Worm (Caenorhabditis elegans) whole organism, L4 larva: ENCODE results near the gene pals-29.
A peak's percentile ranks its signal among the peaks of the same experiment; 100 is the strongest.

ENCODE experiments used
- F37D6.2 ChIP-seq: sonication (generic microtip); optimal IDR thresholded peaks from 2 replicates; lab custom pipeline; 2016; ENCODE audit warnings: mild to moderate bottlenecking, missing genetic modification characterization, missing compliant biosample characterization
- F49E8.2 ChIP-seq: sonication (generic microtip); optimal IDR thresholded peaks from 2 replicates; lab custom pipeline; 2016; ENCODE audit warnings: missing compliant biosample characterization, mild to moderate bottlenecking, missing genetic modification characterization, borderline replicate concordance
- T20F7.1 ChIP-seq: fragments of 200-800 bp; sonication (Bioruptor generic); optimal IDR thresholded peaks from 2 replicates; lab custom pipeline; 2018; ENCODE audit warnings: mild to moderate bottlenecking, missing genetic modification characterization, missing compliant biosample characterization
- Y48G9A.11 ChIP-seq: fragments of 200-800 bp; sonication (Bioruptor generic); IDR thresholded peaks from 2 replicates; pipeline ENCODE4 v1.3.6; 2022; ENCODE audit warnings: missing genetic modification reagents, missing genetic modification characterization, missing compliant biosample characterization
- ZK337.2 ChIP-seq: fragments of 200-800 bp; sonication (Bioruptor generic); IDR thresholded peaks from 2 replicates; pipeline ENCODE4 v1.3.6; 2022; ENCODE audit warnings: missing genetic modification reagents, missing genetic modification characterization, missing compliant biosample characterization
- aly-2 ChIP-seq: sonication (generic microtip); optimal IDR thresholded peaks from 2 replicates; lab custom pipeline; 2018; ENCODE audit warnings: missing biosample characterization, missing genetic modification characterization
- arid-1 ChIP-seq: fragments of 200-800 bp; sonication (Bioruptor generic); conservative IDR thresholded peaks from 2 replicates; pipeline ENCODE4 v1.3.6; 2022; ENCODE audit warnings: missing genetic modification reagents, missing genetic modification characterization, missing compliant biosample characterization
- ceh-44 ChIP-seq: fragments of 200-800 bp; sonication (Bioruptor generic); IDR thresholded peaks from 2 replicates; pipeline ENCODE4 v1.3.6; 2022; ENCODE audit warnings: missing genetic modification reagents, missing genetic modification characterization, missing compliant biosample characterization
- ceh-82 ChIP-seq: sonication (generic microtip); optimal IDR thresholded peaks from 2 replicates; lab custom pipeline; 2017; ENCODE audit warnings: missing biosample characterization, missing genetic modification characterization
- ctbp-1 ChIP-seq: fragments of 200-800 bp; sonication (Bioruptor generic); IDR thresholded peaks from 2 replicates; pipeline ENCODE4 v1.3.6; 2022; ENCODE audit warnings: missing genetic modification reagents, missing genetic modification characterization, missing compliant biosample characterization
- daf-16 ChIP-seq, 3 experiments: sonication (generic microtip); optimal IDR thresholded peaks; 2 replicates each; lab custom pipeline; 2016 to 2017; ENCODE audit warnings: missing genetic modification characterization in 3 of 3, missing genetic modification reagents in 3 of 3, mild to moderate bottlenecking in 2 of 3, missing compliant biosample characterization in 2 of 3, missing biosample characterization in 1 of 3, moderate library complexity in 1 of 3
- daf-19 ChIP-seq: fragments of 200-800 bp; sonication (Bioruptor generic); conservative IDR thresholded peaks from 2 replicates; pipeline ENCODE4 v1.3.6; 2022; ENCODE audit warnings: missing genetic modification characterization, missing compliant biosample characterization
- daf-8 ChIP-seq: fragments of 200-800 bp; sonication (Bioruptor generic); IDR thresholded peaks from 2 replicates; pipeline ENCODE4 v1.3.6; 2022; ENCODE audit warnings: missing genetic modification characterization, missing compliant biosample characterization
- dpl-1 ChIP-seq: fragments of 150-350 bp; optimal IDR thresholded peaks from 2 replicates; lab custom pipeline; 2014; ENCODE audit warnings: missing biosample characterization, missing genetic modification reagents, missing genetic modification characterization
- dve-1 ChIP-seq: sonication (generic microtip); optimal IDR thresholded peaks from 2 replicates; lab custom pipeline; 2017; ENCODE audit warnings: antibody characterized with exemption, mild to moderate bottlenecking, missing genetic modification characterization, missing compliant biosample characterization; ENCODE audit not compliant: insufficient read depth
- gei-8 ChIP-seq: fragments of 200-800 bp; sonication (Bioruptor generic); optimal IDR thresholded peaks from 2 replicates; lab custom pipeline; 2018; ENCODE audit warnings: mild to moderate bottlenecking, missing genetic modification characterization, missing compliant biosample characterization
- lin-1 ChIP-seq: fragments of 200-800 bp; sonication (Bioruptor generic); IDR thresholded peaks from 2 replicates; pipeline ENCODE4 v1.3.6; 2022; ENCODE audit warnings: missing genetic modification reagents, missing genetic modification characterization, missing compliant biosample characterization
- lin-38 ChIP-seq: fragments of 200-800 bp; sonication (Bioruptor generic); IDR thresholded peaks from 2 replicates; pipeline ENCODE4 v1.3.6; 2022; ENCODE audit warnings: missing genetic modification reagents, missing genetic modification characterization, missing compliant biosample characterization
- madf-5 ChIP-seq, 2 experiments: fragments of 200-800 bp; sonication (Bioruptor generic); IDR thresholded peaks; 2 replicates each; pipeline ENCODE4 v1.3.6; 2022; ENCODE audit warnings: missing compliant biosample characterization in 2 of 2, missing genetic modification characterization in 2 of 2
- madf-9 ChIP-seq: fragments of 200-800 bp; sonication (Bioruptor generic); conservative IDR thresholded peaks from 2 replicates; pipeline ENCODE4 v1.3.6; 2022; ENCODE audit warnings: missing genetic modification reagents, missing genetic modification characterization, missing compliant biosample characterization
- mep-1 ChIP-seq: fragments of 150-350 bp; sonication (generic microtip); optimal IDR thresholded peaks from 3 replicates; lab custom pipeline; 2014; ENCODE audit warnings: missing biosample characterization, missing genetic modification characterization
- mxl-2 ChIP-seq: fragments of 200-800 bp; sonication (Bioruptor generic); conservative IDR thresholded peaks from 2 replicates; pipeline ENCODE4 v1.3.6; 2022; ENCODE audit warnings: missing genetic modification reagents, missing genetic modification characterization, missing compliant biosample characterization
- mxl-3 ChIP-seq: fragments of 200-800 bp; sonication (Bioruptor generic); optimal IDR thresholded peaks from 2 replicates; lab custom pipeline; 2018; ENCODE audit warnings: mild to moderate bottlenecking, missing genetic modification characterization, missing compliant biosample characterization
- nhr-11 ChIP-seq: fragments of 150-350 bp; optimal IDR thresholded peaks from 2 replicates; lab custom pipeline; 2014; ENCODE audit warnings: missing biosample characterization, missing genetic modification characterization
- nhr-111 ChIP-seq: fragments of 200-800 bp; sonication (Bioruptor generic); optimal IDR thresholded peaks from 2 replicates; lab custom pipeline; 2018; ENCODE audit warnings: mild to moderate bottlenecking, missing genetic modification characterization, missing compliant biosample characterization
- nhr-237 ChIP-seq: sonication (generic microtip); optimal IDR thresholded peaks from 2 replicates; lab custom pipeline; 2017; ENCODE audit warnings: missing biosample characterization, missing genetic modification characterization
- nhr-28 ChIP-seq: fragments of 150-350 bp; optimal IDR thresholded peaks from 2 replicates; lab custom pipeline; 2014; ENCODE audit warnings: missing biosample characterization, missing genetic modification characterization
- nhr-48 ChIP-seq: sonication (generic microtip); optimal IDR thresholded peaks from 2 replicates; lab custom pipeline; 2016; ENCODE audit warnings: mild to moderate bottlenecking, missing genetic modification characterization, missing compliant biosample characterization
- nhr-6 ChIP-seq: fragments of 150-350 bp; optimal IDR thresholded peaks from 2 replicates; lab custom pipeline; 2014; ENCODE audit warnings: missing biosample characterization, missing genetic modification characterization
- pha-4 ChIP-seq, 2 experiments: fragments of 150-350 bp in 1 of 2; fragments of 200-800 bp in 1 of 2; sonication (Bioruptor generic) in 1 of 2; IDR thresholded peaks in 1 of 2; optimal IDR thresholded peaks in 1 of 2; 2 replicates each; pipeline versions ENCODE4 v1.3.6 to Lab custom; 2014 to 2022; ENCODE audit warnings: missing genetic modification characterization in 2 of 2, missing genetic modification reagents in 2 of 2, missing biosample characterization in 1 of 2, missing compliant biosample characterization in 1 of 2
- php-3 ChIP-seq: fragments of 200-800 bp; sonication (Bioruptor generic); IDR thresholded peaks from 2 replicates; pipeline ENCODE4 v1.3.6; 2022; ENCODE audit warnings: missing genetic modification reagents, missing genetic modification characterization, missing compliant biosample characterization
- rbr-2 ChIP-seq: sonication (generic microtip); optimal IDR thresholded peaks from 2 replicates; lab custom pipeline; 2016; ENCODE audit warnings: missing genotype, missing genetic modification characterization, missing compliant biosample characterization
- skn-1 ChIP-seq: fragments of 150-350 bp; optimal IDR thresholded peaks from 2 replicates; lab custom pipeline; 2014; ENCODE audit warnings: missing biosample characterization, missing genetic modification characterization
- snpc-1.2 ChIP-seq: fragments of 200-800 bp; sonication (Bioruptor generic); IDR thresholded peaks from 2 replicates; pipeline ENCODE4 v1.3.6; 2022; ENCODE audit warnings: missing genetic modification reagents, missing genetic modification characterization, missing compliant biosample characterization
- spr-1 ChIP-seq: sonication (generic microtip); optimal IDR thresholded peaks from 2 replicates; lab custom pipeline; 2016; ENCODE audit warnings: mild to moderate bottlenecking, missing genetic modification characterization, missing compliant biosample characterization
- spr-3 ChIP-seq: fragments of 200-800 bp; sonication (Bioruptor generic); optimal IDR thresholded peaks from 2 replicates; lab custom pipeline; 2018; ENCODE audit warnings: mild to moderate bottlenecking, missing genetic modification characterization, missing compliant biosample characterization
- tra-1 ChIP-seq: fragments of 200-800 bp; sonication (Bioruptor generic); IDR thresholded peaks from 2 replicates; pipeline ENCODE4 v1.3.6; 2022; ENCODE audit warnings: missing genetic modification reagents, missing genetic modification characterization, missing compliant biosample characterization
- unc-130 ChIP-seq: sonication (generic microtip); optimal IDR thresholded peaks from 2 replicates; lab custom pipeline; 2016; ENCODE audit warnings: missing genetic modification reagents, missing genetic modification characterization, missing compliant biosample characterization
- unc-39 ChIP-seq: sonication (generic microtip); optimal IDR thresholded peaks from 2 replicates; lab custom pipeline; 2017; ENCODE audit warnings: missing biosample characterization, missing genetic modification characterization
- vab-7 ChIP-seq: fragments of 200-800 bp; sonication (Bioruptor generic); IDR thresholded peaks from 2 replicates; pipeline ENCODE4 v1.3.6; 2022; ENCODE audit warnings: missing genetic modification reagents, missing genetic modification characterization, missing compliant biosample characterization
- zfp-3 ChIP-seq: fragments of 200-800 bp; sonication (Bioruptor generic); conservative IDR thresholded peaks from 2 replicates; pipeline ENCODE4 v1.3.6; 2022; ENCODE audit warnings: missing genetic modification reagents, missing genetic modification characterization, missing compliant biosample characterization
- zip-2 ChIP-seq: fragments of 150-350 bp; optimal IDR thresholded peaks from 2 replicates; lab custom pipeline; 2014; ENCODE audit warnings: missing biosample characterization, missing genetic modification characterization
- ztf-7 ChIP-seq: fragments of 150-350 bp; optimal IDR thresholded peaks from 2 replicates; lab custom pipeline; 2014; ENCODE audit warnings: missing biosample characterization, missing genetic modification characterization

Gene pals-29

ce11 chrIV:14576471-14576870 is 34.1 kb upstream of the pals-29 start (continued):
- no peak for TF ChIP-seq dpl-1 (GFP tag; lab: Kevin White, UChicago)
- peak; percentile 71 for TF ChIP-seq nhr-111 (GFP tag; lab: Kevin White, UChicago)
- TF ChIP-seq unc-130, result peak; percentile 42
- TF ChIP-seq dve-1 (tag; lab: Kevin White, UChicago), result peak; percentile 64
- no peak for TF ChIP-seq ctbp-1 (GFP tag; lab: Robert Waterston, UW)
- peak; percentile 59 for TF ChIP-seq arid-1
- TF ChIP-seq daf-16 (GFP tag; optimal IDR thresholded peaks at IDR 0.05; lab: Kevin White, UChicago), result peak in 1 of 2 experiments; percentile 70
- no peak for TF ChIP-seq daf-16 (tag; optimal IDR thresholded peaks at IDR 0.05; lab: Kevin White, UChicago)
- peak; percentile 52; the same call in 1 of the 2 replicates for TF ChIP-seq Y48G9A.11 (GFP tag; lab: Robert Waterston, UW)
- TF ChIP-seq T20F7.1 (GFP tag; lab: Kevin White, UChicago), result peak; percentile 29
- TF ChIP-seq madf-5 (GFP tag; IDR thresholded peaks at IDR 0.05; lab: Robert Waterston, UW), result peak in 1 of 2 experiments; percentile 64; a peak in 1 of 4 replicates
- peak; percentile 40 for TF ChIP-seq spr-1 (tag; lab: Kevin White, UChicago)
- TF ChIP-seq nhr-28 (tag; lab: Kevin White, UChicago), result no peak
- TF ChIP-seq lin-38 (GFP tag; lab: Robert Waterston, UW), result no peak
- no peak for TF ChIP-seq spr-3 (GFP tag; lab: Kevin White, UChicago)
- no peak for TF ChIP-seq unc-39 (tag; lab: Kevin White, UChicago)
- peak; percentile 3 for TF ChIP-seq rbr-2 (tag; lab: Kevin White, UChicago)
- no peak for TF ChIP-seq mxl-3 (GFP tag; lab: Kevin White, UChicago)
- TF ChIP-seq ZK337.2 (GFP tag; lab: Robert Waterston, UW), result 0 out of 2 replicates have a peak, but pooled peaks have one; percentile 57
- no peak for TF ChIP-seq nhr-11
- no peak; the same call in 1 of the 2 replicates for TF ChIP-seq php-3 (GFP tag; lab: Robert Waterston, UW)
- TF ChIP-seq zfp-3 (GFP tag; lab: Robert Waterston, UW), result 0 out of 2 replicates have a peak, but pooled peaks have one; percentile 32
- TF ChIP-seq daf-8, result no peak
- peak; percentile 28 for TF ChIP-seq gei-8 (GFP tag; lab: Kevin White, UChicago)
- TF ChIP-seq F49E8.2 (tag; lab: Kevin White, UChicago), result peak; percentile 25
- peak; percentile 1 for TF ChIP-seq nhr-6 (tag; lab: Kevin White, UChicago)
- no peak for TF ChIP-seq daf-19
- no peak for TF ChIP-seq skn-1 (tag; lab: Kevin White, UChicago)
- no peak for TF ChIP-seq F37D6.2 (tag; lab: Kevin White, UChicago)
- TF ChIP-seq zip-2, result peak; percentile 5
- TF ChIP-seq tra-1 (GFP tag; lab: Robert Waterston, UW), result no peak
- TF ChIP-seq snpc-1.2 (GFP tag; lab: Robert Waterston, UW), result peak; percentile 99
- no peak for TF ChIP-seq mxl-2 (GFP tag; lab: Robert Waterston, UW)
- peak; percentile 79 for TF ChIP-seq ztf-7
- peak; percentile 78 for TF ChIP-seq ceh-44 (GFP tag; lab: Robert Waterston, UW)
- TF ChIP-seq lin-1, result no peak; the same call in 1 of the 2 replicates
- TF ChIP-seq ceh-82, result no peak
- TF ChIP-seq pha-4 (GFP tag; IDR thresholded peaks at IDR 0.05; lab: Robert Waterston, UW), result peak; percentile 82
- no peak for TF ChIP-seq pha-4 (tag; optimal IDR thresholded peaks at IDR 0.05; lab: Kevin White, UChicago)
- 0 out of 2 replicates have a peak, but pooled peaks have one; percentile 10 for TF ChIP-seq madf-9 (GFP tag; lab: Robert Waterston, UW)

ce11 chrIV:14574282-14574869 is 32.0 kb upstream of the pals-29 start, which contains the start of the genes Y57G11B.3 and Y57G11B.5:
TSS of gene Y57G11B.3 (minus strand) at chrIV:14574382.
TSS of gene Y57G11B.5 (plus strand) at chrIV:14574819.
- TF ChIP-seq mxl-3 (GFP tag; lab: Kevin White, UChicago) (no peak), vab-7 (GFP tag; lab: Robert Waterston, UW) (no peak), spr-1 (tag; lab: Kevin White, UChicago) (no peak), nhr-237 (tag; lab: Kevin White, UChicago) (no peak), madf-5 (GFP tag; IDR thresholded peaks at IDR 0.05; lab: Robert Waterston, UW) (no peak), spr-3 (GFP tag; lab: Kevin White, UChicago) (no peak), mep-1 (tag; lab: Kevin White, UChicago) (no peak), php-3 (GFP tag; lab: Robert Waterston, UW) (no peak), skn-1 (tag; lab: Kevin White, UChicago) (no peak), F49E8.2 (tag; lab: Kevin White, UChicago) (no peak), nhr-48 (no peak), aly-2 (tag; lab: Kevin White, UChicago) (no peak)
- TF ChIP-seq, all 104 proteins: peak for 0
